Worm (Caenorhabditis elegans) whole organism, L4 larva: ENCODE results near the gene C53B4.3.

ENCODE experiments used
- dmd-6 ChIP-seq: fragments of 200-800 bp; sonication (Bioruptor generic); IDR thresholded peaks from 2 replicates; pipeline ENCODE4 v1.3.6; 2022; ENCODE audit warnings: missing genetic modification reagents, missing genetic modification characterization, missing compliant biosample characterization
- gei-8 ChIP-seq: fragments of 200-800 bp; sonication (Bioruptor generic); optimal IDR thresholded peaks from 2 replicates; lab custom pipeline; 2018; ENCODE audit warnings: mild to moderate bottlenecking, missing genetic modification characterization, missing compliant biosample characterization
- lir-3 ChIP-seq: sonication (generic microtip); optimal IDR thresholded peaks from 2 replicates; lab custom pipeline; 2016; ENCODE audit warnings: mild to moderate bottlenecking, missing genetic modification characterization, missing compliant biosample characterization
- mdl-1 ChIP-seq, 2 experiments: fragments of 150-350 bp in 1 of 2; sonication (generic microtip) in 1 of 2; optimal IDR thresholded peaks; 2 replicates each; lab custom pipeline; 2014 to 2017; ENCODE audit warnings: missing biosample characterization in 2 of 2, missing genetic modification characterization in 2 of 2

- TF ChIP-seq lir-3 (no peak), mdl-1 (tag; optimal IDR thresholded peaks at IDR 0.05; lab: Kevin White, UChicago) (no peak), gei-8 (GFP tag; lab: Kevin White, UChicago) (no peak), dmd-6 (GFP tag; lab: Robert Waterston, UW) (no peak)
Measured at ce11 chrIV:9005310-9005709, 31.8 kb upstream of the C53B4.3 start, which contains the start of gene unc-129.
